Fruit fly (Drosophila melanogaster) whole organism, prepupa: ENCODE data around the gene CecA1.

ENCODE experiments used
- CG15336 ChIP-seq: fragments of 200-800 bp; sonication (Bioruptor generic); IDR thresholded peaks from 2 replicates; pipeline ENCODE4 v1.3.6; 2022; ENCODE audit warnings: missing biosample characterization, missing genetic modification characterization
- CG32006 ChIP-seq: fragments of 200-800 bp; sonication (Bioruptor generic); optimal IDR thresholded peaks from 3 replicates; lab custom pipeline; 2017; ENCODE audit warnings: missing biosample characterization, mild to moderate bottlenecking, missing genetic modification characterization
- CG8119 ChIP-seq: fragments of 200-800 bp; sonication (Bioruptor generic); IDR thresholded peaks from 3 replicates; pipeline ENCODE4 v1.3.6; 2022; ENCODE audit warnings: missing biosample characterization, missing genetic modification characterization
- acj6 ChIP-seq: fragments of 200-800 bp; sonication (Bioruptor generic); optimal IDR thresholded peaks from 3 replicates; lab custom pipeline; 2016; ENCODE audit warnings: missing biosample characterization, missing genetic modification characterization
- esn ChIP-seq: fragments of 200-800 bp; sonication (Bioruptor generic); optimal IDR thresholded peaks from 2 replicates; lab custom pipeline; 2016; ENCODE audit warnings: missing biosample characterization, mild to moderate bottlenecking, missing genetic modification characterization, moderate library complexity
- salr ChIP-seq, 2 experiments: fragments of 200-800 bp; sonication (Bioruptor generic); optimal IDR thresholded peaks; 3 replicates each; lab custom pipeline; 2016 to 2018; ENCODE audit warnings: missing biosample characterization in 2 of 2, missing genetic modification characterization in 2 of 2, mild to moderate bottlenecking in 1 of 2

DNA sequence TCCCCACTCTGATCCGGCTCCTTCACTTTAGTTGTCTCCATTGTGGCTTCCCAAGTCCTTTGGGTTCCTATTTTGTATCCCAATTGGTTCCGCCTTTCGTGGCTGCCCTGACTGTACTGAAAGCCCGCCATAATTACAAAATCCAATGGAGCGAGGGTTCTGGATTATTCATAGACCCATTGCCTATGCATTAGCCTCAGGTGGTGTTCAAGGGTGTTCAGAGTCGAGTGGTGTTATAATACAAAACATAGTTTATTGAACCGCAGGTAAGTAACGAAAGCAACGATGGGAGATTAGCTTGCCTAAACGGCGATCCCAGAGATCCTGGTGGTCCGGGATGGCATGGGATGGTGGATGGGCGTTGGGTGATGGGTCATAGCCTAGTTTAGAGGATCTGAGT lies 14.5 kb upstream of the CecA1 start, which contains the start of gene CG15531:
- no peak for TF ChIP-seq salr (GFP tag; optimal IDR thresholded peaks at IDR 0.05; lab: Kevin White, UChicago)
- no peak for TF ChIP-seq CG15336
- no peak for TF ChIP-seq esn (GFP tag; lab: Kevin White, UChicago)
- no peak for TF ChIP-seq CG32006 (GFP tag; lab: Kevin White, UChicago)
- TF ChIP-seq acj6 (GFP tag; lab: Kevin White, UChicago): no peak
- TF ChIP-seq CG8119: no peak
